Worm (Caenorhabditis elegans): Measurements from ENCODE around the gene C01F1.5.

The C01F1.5 gene

DNA sequence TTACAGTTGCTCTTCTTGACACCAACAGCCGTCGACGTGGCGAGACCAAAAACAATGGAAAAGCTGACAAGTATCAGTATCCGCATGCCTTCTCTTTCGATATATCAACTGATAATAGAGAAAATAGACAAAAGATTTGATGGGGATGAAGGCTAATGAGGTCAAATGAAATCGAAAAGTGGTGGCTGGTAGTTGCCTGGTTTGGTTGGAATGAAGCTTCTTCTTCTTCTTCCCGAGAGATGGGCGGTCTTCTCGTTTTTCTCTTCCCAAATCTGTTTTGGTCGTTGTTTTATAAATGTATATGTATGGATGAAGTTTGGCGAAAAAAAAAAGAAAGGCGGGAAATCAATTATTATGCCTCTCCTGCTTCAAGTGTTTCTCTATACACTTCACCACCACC is at the start of gene C01F1.5:
Gene C01F1.5 (minus strand): TSS at position 103 of the 400 bp plus-strand sequence.
- no peak for TF ChIP-seq snpc-4 (GFP tag; optimal IDR thresholded peaks at IDR 0.05)
- TF ChIP-seq snpc-4 (tag; optimal IDR thresholded peaks at IDR 0.05): no peak
- TF ChIP-seq snpc-3.4 (tag; optimal IDR thresholded peaks at IDR 0.05): peak; percentile 5

DNA sequence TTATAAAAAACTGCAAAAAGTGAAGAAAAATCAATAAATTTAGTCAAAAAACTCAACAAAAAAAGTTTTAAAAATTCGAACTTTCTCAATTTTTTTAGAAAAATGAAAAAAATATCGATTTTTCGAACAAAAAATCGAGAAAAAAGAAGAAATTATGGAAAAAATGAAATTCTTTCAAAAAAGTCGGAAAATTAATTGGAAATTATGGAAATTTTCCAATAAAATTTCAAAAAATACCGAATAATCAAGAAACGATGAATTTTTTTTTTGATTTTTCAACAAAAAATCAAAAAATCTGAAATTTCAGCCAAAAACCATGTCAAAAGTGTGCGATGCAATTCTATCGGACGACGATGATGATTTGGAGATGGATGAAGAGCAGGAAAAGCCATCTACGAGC is 47.1 kb upstream of the C01F1.5 start, which contains the start of gene H20J04.4:
Gene H20J04.4 (plus strand): TSS at position 301 of the 400 bp plus-strand sequence.
- no peak for TF ChIP-seq ztf-26 (tag; optimal IDR thresholded peaks at IDR 0.05)
- no peak for TF ChIP-seq ztf-3 (GFP tag; optimal IDR thresholded peaks at IDR 0.05)
- no peak for TF ChIP-seq D2030.7 (GFP tag; IDR thresholded peaks at IDR 0.05)
- TF ChIP-seq F23B12.7 (tag; optimal IDR thresholded peaks at IDR 0.05; ENCODE audit: insufficient read depth): no peak

DNA sequence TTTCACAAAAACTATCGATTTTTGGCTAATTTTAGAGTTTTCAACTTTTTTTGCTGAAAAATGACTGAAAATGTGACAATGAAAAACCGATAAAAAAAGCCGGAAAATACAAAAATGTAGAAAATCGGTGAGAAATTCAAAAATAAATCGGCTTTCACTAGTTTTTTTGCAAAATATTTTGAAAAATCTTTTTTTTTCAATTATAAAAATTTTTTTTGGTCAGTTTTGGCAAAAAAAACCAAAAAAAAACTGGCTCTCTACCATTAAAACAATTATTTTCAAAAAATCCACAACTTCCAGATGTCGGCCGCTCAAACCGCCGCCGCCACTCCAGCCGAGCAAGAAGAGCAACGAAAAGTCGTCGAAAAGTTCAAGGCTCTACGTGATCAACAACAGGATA is 44.8 kb upstream of the C01F1.5 start, which contains the start of gene pfd-2:
Gene pfd-2 (plus strand): TSS at position 301 of the 400 bp plus-strand sequence.
- TF ChIP-seq lsl-1 (GFP tag; optimal IDR thresholded peaks at IDR 0.05) (no peak), xnd-1 (tag; optimal IDR thresholded peaks at IDR 0.05) (no peak), T07F8.4 (tag; optimal IDR thresholded peaks at IDR 0.05) (no peak), B0261.1 (tag; optimal IDR thresholded peaks at IDR 0.05) (no peak), cebp-1 (GFP tag; IDR thresholded peaks at IDR 0.05) (no peak), cebp-1 (tag; optimal IDR thresholded peaks at IDR 0.05) (no peak), akir-1 (GFP tag; optimal IDR thresholded peaks at IDR 0.05) (no peak), F39B2.1 (GFP tag; IDR thresholded peaks at IDR 0.05) (no peak), lin-35 (GFP tag; optimal IDR thresholded peaks at IDR 0.05) (no peak), zim-3 (tag; optimal IDR thresholded peaks at IDR 0.05) (no peak), F23B12.7 (tag; optimal IDR thresholded peaks at IDR 0.05; ENCODE audit: insufficient read depth) (no peak)

- TF ChIP-seq ets-4 (GFP tag; optimal IDR thresholded peaks at IDR 0.05): no peak
- no peak for TF ChIP-seq somi-1 (GFP tag; optimal IDR thresholded peaks at IDR 0.05)
- TF ChIP-seq F57A8.1 (GFP tag; optimal IDR thresholded peaks at IDR 0.05): no peak
- TF ChIP-seq cebp-1 (GFP tag; IDR thresholded peaks at IDR 0.05): no peak
- TF ChIP-seq cebp-1 (tag; optimal IDR thresholded peaks at IDR 0.05): no peak
- no peak for TF ChIP-seq ccch-3 (GFP tag; optimal IDR thresholded peaks at IDR 0.05)
- TF ChIP-seq F37B4.10 (GFP tag; IDR thresholded peaks at IDR 0.05): no peak
- TF ChIP-seq ceh-79 (tag; optimal IDR thresholded peaks at IDR 0.05): no peak
- TF ChIP-seq aptf-2 (GFP tag; conservative IDR thresholded peaks at IDR 0.05): no peak
- no peak for TF ChIP-seq lin-54 (GFP tag; optimal IDR thresholded peaks at IDR 0.05)
- TF ChIP-seq bed-2 (GFP tag; IDR thresholded peaks at IDR 0.05): no peak
- TF ChIP-seq nhr-179 (tag; optimal IDR thresholded peaks at IDR 0.05): no peak
- no peak for TF ChIP-seq chd-7 (tag; optimal IDR thresholded peaks at IDR 0.05)
- TF ChIP-seq sptf-2 (GFP tag; optimal IDR thresholded peaks at IDR 0.05): no peak
- no peak for TF ChIP-seq B0261.1 (tag; optimal IDR thresholded peaks at IDR 0.05)
- TF ChIP-seq sdz-38 (tag; optimal IDR thresholded peaks at IDR 0.05): no peak
These were observed 42.4 kb upstream of the C01F1.5 start, which contains the start of gene mog-2 for ce11 chrII:4324061-4324460. Gene mog-2 (plus strand): TSS chrII:4324361.

- TF ChIP-seq madf-6 (GFP tag; IDR thresholded peaks at IDR 0.05): peak; percentile 27; the same call in 1 of the 2 replicates
- TF ChIP-seq pha-4 (tag; optimal IDR thresholded peaks at IDR 0.05): no peak
- no peak for TF ChIP-seq mel-28 (tag; optimal IDR thresholded peaks at IDR 0.05; ENCODE audit: borderline replicate concordance)
- TF ChIP-seq ekl-4 (GFP tag; IDR thresholded peaks at IDR 0.05): no peak
- TF ChIP-seq attf-5 (GFP tag; optimal IDR thresholded peaks at IDR 0.05): no peak
- TF ChIP-seq C17E4.6 (GFP tag; IDR thresholded peaks at IDR 0.05): no peak
- peak; percentile 10 for TF ChIP-seq snpc-1.3 (tag; optimal IDR thresholded peaks at IDR 0.05; ENCODE audit: insufficient read depth)
- no peak for TF ChIP-seq ztf-22 (GFP tag; optimal IDR thresholded peaks at IDR 0.05)
- no peak for TF ChIP-seq egrh-3 (GFP tag; IDR thresholded peaks at IDR 0.05)
- TF ChIP-seq lin-54 (GFP tag; optimal IDR thresholded peaks at IDR 0.05): peak; percentile 13
- no peak for TF ChIP-seq lag-1 (GFP tag; IDR thresholded peaks at IDR 0.05)
- no peak for TF ChIP-seq lir-1 (GFP tag; conservative IDR thresholded peaks at IDR 0.05)
- TF ChIP-seq fkh-3 (tag; optimal IDR thresholded peaks at IDR 0.05): no peak
- TF ChIP-seq T07F8.4 (tag; optimal IDR thresholded peaks at IDR 0.05): no peak
- no peak for TF ChIP-seq hmg-20 (GFP tag; IDR thresholded peaks at IDR 0.05)
- no peak for TF ChIP-seq F37B4.10 (GFP tag; IDR thresholded peaks at IDR 0.05)
These were observed 41.2 kb upstream of the C01F1.5 start, which contains the start of gene H20J04.6 for ce11 chrII:4322871-4323270. Gene H20J04.6 (plus strand): TSS chrII:4323256.
